Worm (Caenorhabditis elegans): ENCODE results near the gene clec-25.

ce11 chrV:16815261-16815660 lies 27.8 kb upstream of the clec-25 start, which contains the start of gene T20B3.1:
- TF ChIP-seq dao-5 (tag; optimal IDR thresholded peaks at IDR 0.05) (no peak), him-1 (tag; optimal IDR thresholded peaks at IDR 0.05) (no peak)
